Worm (Caenorhabditis elegans) whole organism, L3 larva: Measurements from ENCODE around the gene cyp-13A7.

Source experiments
- ZK546.5 ChIP-seq: sonication (generic microtip); optimal IDR thresholded peaks from 2 replicates; lab custom pipeline; 2017; ENCODE audit warnings: missing biosample characterization, missing genetic modification characterization
- aly-2 ChIP-seq: fragments of 150-350 bp; optimal IDR thresholded peaks from 2 replicates; lab custom pipeline; 2014; ENCODE audit warnings: missing biosample characterization, missing genetic modification characterization
- ceh-82 ChIP-seq: fragments of 150-350 bp; optimal IDR thresholded peaks from 2 replicates; lab custom pipeline; 2014; ENCODE audit warnings: missing biosample characterization, missing genetic modification characterization
- egl-5 ChIP-seq: fragments of 150-350 bp; optimal IDR thresholded peaks from 2 replicates; lab custom pipeline; 2017; ENCODE audit warnings: missing biosample characterization, missing genetic modification reagents, missing genetic modification characterization, inconsistent platforms
- fkh-10 ChIP-seq: sonication (generic microtip); optimal IDR thresholded peaks from 2 replicates; lab custom pipeline; 2017; ENCODE audit warnings: missing biosample characterization, missing genetic modification reagents, missing genetic modification characterization
- jun-1 ChIP-seq: fragments of 150-350 bp; optimal IDR thresholded peaks from 2 replicates; lab custom pipeline; 2014; ENCODE audit warnings: missing biosample characterization, missing genetic modification reagents, missing genetic modification characterization
- mml-1 ChIP-seq: fragments of 150-350 bp; sonication (generic microtip); optimal IDR thresholded peaks from 3 replicates; lab custom pipeline; 2014; ENCODE audit warnings: missing biosample characterization, missing genetic modification characterization
- nfya-1 ChIP-seq: sonication (generic microtip); optimal IDR thresholded peaks from 2 replicates; lab custom pipeline; 2017; ENCODE audit warnings: missing genetic modification characterization, mild to moderate bottlenecking, missing compliant biosample characterization, antibody characterized with exemption, moderate library complexity; ENCODE audit not compliant: insufficient read depth
- nhr-11 ChIP-seq: fragments of 150-350 bp; optimal IDR thresholded peaks from 2 replicates; lab custom pipeline; 2014; ENCODE audit warnings: missing biosample characterization, missing genetic modification characterization
- nhr-67 ChIP-seq: fragments of 150-350 bp; optimal IDR thresholded peaks from 2 replicates; lab custom pipeline; 2014; ENCODE audit warnings: missing biosample characterization, missing genetic modification characterization
- nhr-76 ChIP-seq: fragments of 150-350 bp; sonication (generic microtip); optimal IDR thresholded peaks from 5 replicates; lab custom pipeline; 2014; ENCODE audit warnings: missing biosample characterization, missing genetic modification characterization
- nhr-77 ChIP-seq: fragments of 150-350 bp; optimal IDR thresholded peaks from 2 replicates; lab custom pipeline; 2014; ENCODE audit warnings: missing biosample characterization, missing genetic modification characterization
- pha-4 ChIP-seq: fragments of 150-350 bp; optimal IDR thresholded peaks from 2 replicates; lab custom pipeline; 2014; ENCODE audit warnings: missing biosample characterization, missing genetic modification reagents, missing genetic modification characterization
- snpc-4 ChIP-seq: fragments of 150-350 bp; optimal IDR thresholded peaks from 2 replicates; lab custom pipeline; 2014; ENCODE audit warnings: missing biosample characterization, missing genetic modification characterization

ce11 chrII:9775790-9776189, 27.6 kb upstream of the cyp-13A7 start, which contains the start of gene T10B9.9:
- no peak for TF ChIP-seq ceh-82 (tag; lab: Kevin White, UChicago)
- TF ChIP-seq nhr-77 (tag; lab: Kevin White, UChicago), result no peak
- TF ChIP-seq nfya-1 (tag; lab: Kevin White, UChicago), result no peak
- TF ChIP-seq egl-5 (tag; lab: Kevin White, UChicago), result no peak
- TF ChIP-seq pha-4 (tag; lab: Kevin White, UChicago), result no peak
- no peak for TF ChIP-seq jun-1
- TF ChIP-seq aly-2, result no peak
- no peak for TF ChIP-seq fkh-10 (GFP tag; lab: Kevin White, UChicago)
- TF ChIP-seq nhr-11 (tag; lab: Kevin White, UChicago), result no peak
- TF ChIP-seq nhr-67 (tag; lab: Kevin White, UChicago), result no peak
- no peak for TF ChIP-seq nhr-76 (tag; lab: Kevin White, UChicago)
- TF ChIP-seq snpc-4, result no peak
- no peak for TF ChIP-seq ZK546.5 (tag; lab: Kevin White, UChicago)
- TF ChIP-seq mml-1, result no peak
